Worm (Caenorhabditis elegans): ENCODE results near the gene pdi-2.

Gene pdi-2

ce11 chrX:4553491-4553890 lies 29.5 kb downstream of the pdi-2 start (continued):
- TF ChIP-seq lin-35 (GFP tag; optimal IDR thresholded peaks at IDR 0.05) (peak in 1 of 2 experiments; percentile 40), nhr-90 (tag; optimal IDR thresholded peaks at IDR 0.05; ENCODE audit: poor library complexity) (no peak), lin-13 (GFP tag; optimal IDR thresholded peaks at IDR 0.05) (no peak), dsc-1 (tag; optimal IDR thresholded peaks at IDR 0.05) (no peak), nhr-85 (tag) (peak; percentile 88), hlh-17 (GFP tag; optimal IDR thresholded peaks at IDR 0.05; ENCODE audit: borderline replicate concordance) (no peak), ztf-11 (tag; optimal IDR thresholded peaks at IDR 0.05) (no peak), fkh-4 (tag; optimal IDR thresholded peaks at IDR 0.05; ENCODE audit: borderline replicate concordance) (no peak), C04F5.9 (tag; optimal IDR thresholded peaks at IDR 0.05) (no peak), lsy-2 (tag; optimal IDR thresholded peaks at IDR 0.05) (peak in 1 of 2 experiments; percentile 13), swsn-7 (tag; optimal IDR thresholded peaks at IDR 0.05) (no peak), nhr-28 (tag; optimal IDR thresholded peaks at IDR 0.05) (no peak), pax-3 (tag; optimal IDR thresholded peaks at IDR 0.05) (no peak), fkh-8 (tag; optimal IDR thresholded peaks at IDR 0.05) (no peak), pqm-1 (tag; optimal IDR thresholded peaks at IDR 0.05) (no peak), elt-2 (tag; optimal IDR thresholded peaks at IDR 0.05) (no peak), efl-1 (optimal IDR thresholded peaks at IDR 0.05) (no peak), efl-1 (GFP tag; optimal IDR thresholded peaks at IDR 0.05 in 1 of 2) (peak in 1 of 2 experiments; percentile 32), unc-62 (GFP tag; optimal IDR thresholded peaks at IDR 0.05) (no peak), zag-1 (tag; optimal IDR thresholded peaks at IDR 0.05) (no peak), nhr-11 (tag; optimal IDR thresholded peaks at IDR 0.05) (no peak), xbp-1 (tag; optimal IDR thresholded peaks at IDR 0.05) (no peak), snu-23 (GFP tag; optimal IDR thresholded peaks at IDR 0.05) (peak; percentile 17), pag-3 (tag; optimal IDR thresholded peaks at IDR 0.05; ENCODE audit: borderline replicate concordance, insufficient read depth) (no peak), nhr-237 (tag; optimal IDR thresholded peaks at IDR 0.05) (no peak), ceh-8 (GFP tag; optimal IDR thresholded peaks at IDR 0.05) (no peak), unc-30 (tag; optimal IDR thresholded peaks at IDR 0.05) (no peak), fkh-10 (GFP tag; optimal IDR thresholded peaks at IDR 0.05) (no peak), blmp-1 (tag; optimal IDR thresholded peaks at IDR 0.05) (peak; percentile 32), grh-1 (GFP tag; IDR thresholded peaks at IDR 0.05) (peak; percentile 87)

- TF ChIP-seq nhr-85 (tag) (peak; percentile 68), mep-1 (tag; optimal IDR thresholded peaks at IDR 0.05) (no peak)
Measured at ce11 chrX:4554385-4554784, 30.4 kb downstream of the pdi-2 start, which contains the start of gene ham-2. TSS of gene ham-2 (plus strand) at chrX:4554685.

- peak; percentile 43 for TF ChIP-seq blmp-1 (tag; optimal IDR thresholded peaks at IDR 0.05)
- no peak for TF ChIP-seq pax-3 (tag; optimal IDR thresholded peaks at IDR 0.05)
- TF ChIP-seq tlp-1 (tag; optimal IDR thresholded peaks at IDR 0.05), result no peak
- TF ChIP-seq lin-14 (GFP tag; optimal IDR thresholded peaks at IDR 0.05), result peak; percentile 37
- no peak for TF ChIP-seq swsn-7 (tag; optimal IDR thresholded peaks at IDR 0.05)
- TF ChIP-seq grh-1 (GFP tag; IDR thresholded peaks at IDR 0.05), result no peak
- TF ChIP-seq hlh-4 (tag; optimal IDR thresholded peaks at IDR 0.05), result no peak
- no peak for TF ChIP-seq nhr-90 (tag; optimal IDR thresholded peaks at IDR 0.05; ENCODE audit: poor library complexity)
- TF ChIP-seq F16B12.6 (tag; optimal IDR thresholded peaks at IDR 0.05), result no peak
- peak; percentile 81 for TF ChIP-seq nhr-85 (tag)
- no peak for TF ChIP-seq egl-27 (tag; optimal IDR thresholded peaks at IDR 0.05)
Measured at ce11 chrX:4556028-4556427, 32.1 kb downstream of the pdi-2 start.

- TF ChIP-seq zip-4 (GFP tag; optimal IDR thresholded peaks at IDR 0.05) (no peak), unc-130 (tag; optimal IDR thresholded peaks at IDR 0.05) (no peak), snpc-4 (tag; optimal IDR thresholded peaks at IDR 0.05) (no peak)
Measured at ce11 chrX:4561863-4562262, 37.9 kb downstream of the pdi-2 start, which contains the start of gene C05E11.6. TSS of gene C05E11.6 (plus strand) at chrX:4562163.
